Fruit fly (Drosophila melanogaster) S2 (cell line): ENCODE results near the gene CG8117.

Experiments
- CG8478 ChIP-seq: fragments of >200 bp; optimal IDR thresholded peaks from 2 replicates; lab custom pipeline; 2018
- CTCF ChIP-seq, 2 experiments: fragments of >200 bp; optimal IDR thresholded peaks; 2 replicates each; lab custom pipeline; 2018

DNA sequence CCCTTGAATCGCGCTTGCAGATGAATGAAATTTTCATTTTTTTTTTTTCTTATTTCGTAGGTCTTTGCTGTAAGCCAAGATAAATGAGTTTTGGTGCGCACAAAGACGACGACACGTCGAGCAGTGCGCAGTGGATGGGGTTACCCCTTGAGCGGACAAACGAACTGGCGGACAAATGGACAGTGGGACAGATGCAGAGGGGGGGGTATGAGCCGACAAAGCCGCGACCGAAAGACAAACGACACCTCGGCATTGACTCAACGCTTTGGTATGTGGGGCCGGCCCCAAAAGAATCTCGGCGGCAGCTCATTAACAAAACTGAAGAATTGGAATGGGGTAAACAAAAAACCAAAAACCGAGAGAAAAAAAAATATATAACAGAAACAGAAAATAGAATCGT lies 34.7 kb upstream of the CG8117 start:
- no peak for TF ChIP-seq CG8478 (lab: Kevin White, UChicago)
- TF ChIP-seq CTCF (optimal IDR thresholded peaks at IDR 0.05; lab: Kevin White, UChicago), result no peak
